Worm (Caenorhabditis elegans): ENCODE measurements around the gene dpy-28.

DNA sequence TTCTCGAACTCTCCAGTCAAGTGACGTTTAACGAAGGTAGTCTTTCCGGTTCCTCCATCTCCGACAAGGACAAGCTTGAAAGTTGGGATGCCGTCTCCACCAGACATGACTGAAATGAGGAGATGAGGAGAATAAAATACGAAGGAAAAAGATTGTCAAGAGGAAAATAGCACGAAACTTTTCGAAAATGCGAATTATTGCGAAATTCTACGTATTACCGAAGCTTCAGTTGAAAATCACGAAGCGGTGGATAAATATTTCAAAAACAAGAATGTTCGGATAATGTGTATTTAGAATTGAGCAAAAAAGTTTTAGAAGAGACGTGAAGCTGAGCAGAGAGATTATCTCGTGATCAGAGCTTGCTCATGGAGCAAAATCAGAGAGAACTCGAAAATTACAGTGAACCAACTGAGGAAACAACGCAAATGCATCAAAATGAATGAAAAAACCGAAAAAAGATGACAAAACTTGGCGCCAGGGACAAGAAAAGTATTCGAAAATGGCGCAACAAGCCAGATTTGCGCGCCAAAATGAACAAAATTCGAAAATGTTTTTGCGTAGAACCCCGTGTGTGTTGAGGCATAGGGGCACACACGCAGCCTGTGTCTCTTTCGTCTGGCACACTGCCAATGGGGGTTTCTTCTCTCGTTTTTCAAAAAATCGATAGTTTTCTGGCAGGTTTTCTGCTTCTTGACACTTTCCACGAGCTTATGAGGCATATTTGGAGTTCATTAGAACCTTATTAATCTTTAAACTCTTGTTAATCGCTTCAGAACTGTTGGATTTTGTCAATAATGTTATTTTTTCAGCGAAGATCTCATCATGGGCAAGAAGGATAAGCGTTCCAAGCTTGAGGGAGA is 15.1 kb upstream of the dpy-28 start, which contains the start of the genes ran-1 and dkc-1:
- TF ChIP-seq nfya-1 (tag; optimal IDR thresholded peaks at IDR 0.05) (peak; percentile 92), lim-6 (tag; optimal IDR thresholded peaks at IDR 0.05) (no peak), dmd-4 (tag; optimal IDR thresholded peaks at IDR 0.05; ENCODE audit: borderline replicate concordance) (no peak), che-1 (tag; optimal IDR thresholded peaks at IDR 0.05) (no peak), pax-1 (tag; optimal IDR thresholded peaks at IDR 0.05) (no peak), hlh-15 (tag; optimal IDR thresholded peaks at IDR 0.05) (no peak), ama-1 (optimal IDR thresholded peaks at IDR 0.05) (no peak), nhr-232 (tag; optimal IDR thresholded peaks at IDR 0.05) (no peak), ahr-1 (tag; optimal IDR thresholded peaks at IDR 0.05) (no peak)

Measured in whole organism, late embryonic.